Fruit fly (Drosophila melanogaster) whole organism, embryonic: ENCODE data around the gene Qsox2.

Experiments
- ATbp ChIP-seq: fragments of 200-800 bp; sonication (Bioruptor generic); optimal IDR thresholded peaks from 2 replicates; lab custom pipeline; 2017; ENCODE audit warnings: missing biosample characterization, mild to moderate bottlenecking, missing genetic modification characterization, missing genetic modification reagents
- Aef1 ChIP-seq: fragments of 200-800 bp; sonication (Bioruptor generic); IDR thresholded peaks from 3 replicates; pipeline ENCODE4 v1.3.6; 2022; ENCODE audit warnings: missing biosample characterization, missing genetic modification characterization
- Antp ChIP-seq: fragments of 200-800 bp; sonication (Bioruptor generic); optimal IDR thresholded peaks from 3 replicates; lab custom pipeline; 2016; ENCODE audit warnings: missing biosample characterization, missing genetic modification characterization
- Bgb ChIP-seq: fragments of 200-800 bp; sonication (Bioruptor generic); IDR thresholded peaks from 2 replicates; pipeline ENCODE4 v1.3.6; 2022; ENCODE audit warnings: missing biosample characterization, missing genetic modification characterization; ENCODE audit not compliant: partially characterized antibody
- C15 ChIP-seq: fragments of 200-800 bp; sonication (Bioruptor generic); IDR thresholded peaks from 3 replicates; pipeline ENCODE4 v1.3.6; 2022; ENCODE audit warnings: missing biosample characterization, missing genetic modification characterization
- CG10959 ChIP-seq: fragments of 200-800 bp; sonication (Bioruptor generic); IDR thresholded peaks from 2 replicates; pipeline ENCODE4 v1.3.6; 2022; ENCODE audit warnings: missing biosample characterization, missing genetic modification characterization
- CG11247 ChIP-seq: fragments of 200-800 bp; sonication (Bioruptor generic); IDR thresholded peaks from 2 replicates; pipeline ENCODE4 v1.3.6; 2022; ENCODE audit warnings: missing biosample characterization, missing genetic modification characterization
- CG11695 ChIP-seq: fragments of 200-800 bp; sonication (Bioruptor generic); IDR thresholded peaks from 3 replicates; pipeline ENCODE4 v1.3.6; 2022; ENCODE audit warnings: missing biosample characterization, missing genetic modification characterization
- CG15601 ChIP-seq: fragments of 200-800 bp; sonication (Bioruptor generic); optimal IDR thresholded peaks from 3 replicates; lab custom pipeline; 2019; ENCODE audit warnings: missing biosample characterization, mild to moderate bottlenecking, missing genetic modification characterization, moderate library complexity
- CG16779 ChIP-seq: fragments of 200-800 bp; sonication (Bioruptor generic); IDR thresholded peaks from 2 replicates; pipeline ENCODE4 v1.3.6; 2022; ENCODE audit warnings: missing biosample characterization, missing genetic modification characterization
- CG17385 ChIP-seq: fragments of 200-800 bp; sonication (Bioruptor generic); optimal IDR thresholded peaks from 3 replicates; lab custom pipeline; 2018; ENCODE audit warnings: missing biosample characterization, mild to moderate bottlenecking, missing genetic modification characterization
- CG31441 ChIP-seq: fragments of 200-800 bp; sonication (Bioruptor generic); IDR thresholded peaks from 2 replicates; pipeline ENCODE4 v1.3.6; 2022; ENCODE audit warnings: missing biosample characterization, missing genetic modification characterization
- CG3995 ChIP-seq: fragments of 200-800 bp; sonication (Bioruptor generic); optimal IDR thresholded peaks from 3 replicates; lab custom pipeline; 2016; ENCODE audit warnings: missing biosample characterization, missing genetic modification characterization
- CG4404 ChIP-seq: fragments of 200-800 bp; sonication (Bioruptor generic); IDR thresholded peaks from 2 replicates; pipeline ENCODE4 v1.3.6; 2022; ENCODE audit warnings: missing biosample characterization, missing genetic modification characterization
- CG4617 ChIP-seq: fragments of 200-800 bp; sonication (Bioruptor generic); optimal IDR thresholded peaks from 3 replicates; lab custom pipeline; 2016; ENCODE audit warnings: missing biosample characterization, missing genetic modification characterization, borderline replicate concordance
- CG4707 ChIP-seq: fragments of 200-800 bp; sonication (Bioruptor generic); optimal IDR thresholded peaks from 2 replicates; lab custom pipeline; 2018; ENCODE audit warnings: missing biosample characterization, mild to moderate bottlenecking, missing genetic modification characterization, moderate library complexity
- CG4820 ChIP-seq: fragments of 200-800 bp; sonication (Bioruptor generic); optimal IDR thresholded peaks from 3 replicates; lab custom pipeline; 2016; ENCODE audit warnings: missing biosample characterization, missing genetic modification characterization
- CG7271 ChIP-seq: fragments of 200-800 bp; sonication (Bioruptor generic); optimal IDR thresholded peaks from 2 replicates; lab custom pipeline; 2018; ENCODE audit warnings: missing biosample characterization, mild to moderate bottlenecking, missing genetic modification characterization, moderate library complexity
- Doc3 ChIP-seq: fragments of 200-800 bp; sonication (Bioruptor generic); IDR thresholded peaks from 3 replicates; pipeline ENCODE4 v1.3.6; 2022; ENCODE audit warnings: missing biosample characterization, missing genetic modification characterization; ENCODE audit not compliant: partially characterized antibody
- E2f2 ChIP-seq: fragments of 200-800 bp; sonication (Bioruptor generic); IDR thresholded peaks from 2 replicates; pipeline ENCODE4 v1.3.6; 2022; ENCODE audit warnings: missing biosample characterization, missing genetic modification characterization
- Elba2 ChIP-seq: fragments of 200-800 bp; sonication (Bioruptor generic); optimal IDR thresholded peaks from 3 replicates; lab custom pipeline; 2016; ENCODE audit warnings: missing biosample characterization, missing genetic modification characterization
- HmgD ChIP-seq: fragments of 200-800 bp; sonication (Bioruptor generic); optimal IDR thresholded peaks from 3 replicates; lab custom pipeline; 2016; ENCODE audit warnings: missing biosample characterization, missing genetic modification characterization
- HmgZ ChIP-seq: fragments of 200-800 bp; sonication (Bioruptor generic); optimal IDR thresholded peaks from 2 replicates; lab custom pipeline; 2018; ENCODE audit warnings: missing biosample characterization, mild to moderate bottlenecking, missing genetic modification characterization
- Kr ChIP-seq: fragments of 200-800 bp; sonication (Bioruptor generic); optimal IDR thresholded peaks from 2 replicates; lab custom pipeline; 2017; ENCODE audit warnings: missing biosample characterization, mild to moderate bottlenecking, missing genetic modification characterization
- PHDP ChIP-seq: fragments of 200-800 bp; sonication (Bioruptor generic); optimal IDR thresholded peaks from 3 replicates; lab custom pipeline; 2018; ENCODE audit warnings: missing biosample characterization, mild to moderate bottlenecking, missing genetic modification characterization, moderate library complexity
- YL-1 ChIP-seq: fragments of 200-800 bp; sonication (Bioruptor generic); optimal IDR thresholded peaks from 3 replicates; lab custom pipeline; 2017; ENCODE audit warnings: missing biosample characterization, mild to moderate bottlenecking, missing genetic modification characterization
- aop ChIP-seq: fragments of 200-800 bp; sonication (Bioruptor generic); IDR thresholded peaks from 2 replicates; pipeline ENCODE4 v1.3.6; 2022; ENCODE audit warnings: missing biosample characterization, missing genetic modification characterization
- bowl ChIP-seq: fragments of 200-800 bp; sonication (Bioruptor generic); IDR thresholded peaks from 2 replicates; pipeline ENCODE4 v1.3.6; 2022; ENCODE audit warnings: missing biosample characterization, missing genetic modification characterization
- crol ChIP-seq: fragments of 200-800 bp; sonication (Bioruptor generic); IDR thresholded peaks from 2 replicates; pipeline ENCODE4 v1.3.6; 2022; ENCODE audit warnings: missing biosample characterization, missing genetic modification characterization
- dan ChIP-seq: fragments of 200-800 bp; sonication (Bioruptor generic); IDR thresholded peaks from 2 replicates; pipeline ENCODE4 v1.3.6; 2022; ENCODE audit warnings: missing biosample characterization, missing genetic modification characterization
- ems ChIP-seq: fragments of 200-800 bp; sonication (Bioruptor generic); optimal IDR thresholded peaks from 3 replicates; lab custom pipeline; 2016; ENCODE audit warnings: missing biosample characterization, missing genetic modification characterization
- gem ChIP-seq: fragments of 200-800 bp; sonication (Bioruptor generic); optimal IDR thresholded peaks from 2 replicates; lab custom pipeline; 2019; ENCODE audit warnings: missing biosample characterization, mild to moderate bottlenecking, missing genetic modification characterization, moderate library complexity
- ham ChIP-seq: fragments of 200-800 bp; sonication (Bioruptor generic); IDR thresholded peaks from 2 replicates; pipeline ENCODE4 v1.3.6; 2022; ENCODE audit warnings: missing biosample characterization, missing genetic modification characterization
- hb ChIP-seq: fragments of 200-800 bp; sonication (Bioruptor generic); IDR thresholded peaks from 3 replicates; pipeline ENCODE4 v1.3.6; 2022; ENCODE audit warnings: missing biosample characterization, missing genetic modification characterization; ENCODE audit not compliant: partially characterized antibody
- jigr1 ChIP-seq: fragments of 200-800 bp; sonication (Bioruptor generic); IDR thresholded peaks from 3 replicates; pipeline ENCODE4 v1.3.6; 2022; ENCODE audit warnings: missing biosample characterization, missing genetic modification characterization
- jumu ChIP-seq: fragments of 200-800 bp; sonication (Bioruptor generic); optimal IDR thresholded peaks from 3 replicates; lab custom pipeline; 2016; ENCODE audit warnings: missing biosample characterization, missing genetic modification characterization
- kni ChIP-seq: fragments of 200-800 bp; sonication (Bioruptor generic); optimal IDR thresholded peaks from 3 replicates; lab custom pipeline; 2017; ENCODE audit warnings: mild to moderate bottlenecking, missing biosample characterization, missing genetic modification reagents, missing genetic modification characterization
- lab ChIP-seq: fragments of 200-800 bp; sonication (Bioruptor generic); optimal IDR thresholded peaks from 3 replicates; lab custom pipeline; 2017; ENCODE audit warnings: missing biosample characterization, missing genetic modification characterization, mild to moderate bottlenecking, moderate library complexity, missing genetic modification reagents
- mirr ChIP-seq: fragments of 200-800 bp; sonication (Bioruptor generic); optimal IDR thresholded peaks from 3 replicates; lab custom pipeline; 2018; ENCODE audit warnings: missing biosample characterization, mild to moderate bottlenecking, missing genetic modification characterization
- pfk ChIP-seq: fragments of 200-800 bp; sonication (Bioruptor generic); optimal IDR thresholded peaks from 2 replicates; lab custom pipeline; 2018; ENCODE audit warnings: missing biosample characterization, mild to moderate bottlenecking, missing genetic modification characterization, moderate library complexity
- prd ChIP-seq, 3 experiments: fragments of >200 bp in 2 of 3; fragments of 200-800 bp in 1 of 3; sonication (Bioruptor generic) in 1 of 3; optimal IDR thresholded peaks in 2 of 3; IDR thresholded peaks in 1 of 3; 2 replicates in 2 of 3; 3 replicates in 1 of 3; pipeline versions ENCODE4 v1.3.6 to Lab custom; 2017 to 2022; ENCODE audit warnings: missing biosample characterization in 1 of 3, missing genetic modification characterization in 1 of 3
- row ChIP-seq: fragments of 200-800 bp; sonication (Bioruptor generic); IDR thresholded peaks from 3 replicates; pipeline ENCODE4 v1.3.6; 2022; ENCODE audit warnings: missing biosample characterization, missing genetic modification characterization
- schlank ChIP-seq: fragments of 200-800 bp; sonication (Bioruptor generic); optimal IDR thresholded peaks from 2 replicates; lab custom pipeline; 2018; ENCODE audit warnings: missing biosample characterization, mild to moderate bottlenecking, missing genetic modification characterization
- sd ChIP-seq: fragments of 200-800 bp; sonication (Bioruptor generic); optimal IDR thresholded peaks from 3 replicates; lab custom pipeline; 2018; ENCODE audit warnings: missing biosample characterization, mild to moderate bottlenecking, missing genetic modification characterization, moderate library complexity
- sim ChIP-seq: fragments of 200-800 bp; sonication (Bioruptor generic); IDR thresholded peaks from 2 replicates; pipeline ENCODE4 v1.3.6; 2022; ENCODE audit warnings: missing biosample characterization, missing genetic modification characterization
- ssp ChIP-seq: fragments of 200-800 bp; sonication (Bioruptor generic); IDR thresholded peaks from 2 replicates; pipeline ENCODE4 v1.3.6; 2022; ENCODE audit warnings: missing biosample characterization, missing genetic modification characterization
- tgo ChIP-seq: fragments of 200-800 bp; sonication (Bioruptor generic); IDR thresholded peaks from 3 replicates; pipeline ENCODE4 v1.3.6; 2022; ENCODE audit warnings: missing biosample characterization, missing genetic modification characterization
- tll ChIP-seq, 2 experiments: fragments of 200-800 bp in 1 of 2; fragments of >200 bp in 1 of 2; sonication (Bioruptor generic) in 1 of 2; optimal IDR thresholded peaks; 2 replicates each; lab custom pipeline; 2017 to 2019; ENCODE audit warnings: missing biosample characterization in 2 of 2, missing genetic modification characterization in 2 of 2, mild to moderate bottlenecking in 1 of 2, moderate library complexity in 1 of 2
- trem ChIP-seq: fragments of 200-800 bp; optimal IDR thresholded peaks from 3 replicates; lab custom pipeline; 2019; ENCODE audit warnings: missing biosample characterization, mild to moderate bottlenecking, missing genetic modification characterization, moderate library complexity
- wek ChIP-seq: fragments of 200-800 bp; sonication (Bioruptor generic); optimal IDR thresholded peaks from 3 replicates; lab custom pipeline; 2018; ENCODE audit warnings: missing biosample characterization, mild to moderate bottlenecking, missing genetic modification characterization, moderate library complexity
- wor ChIP-seq: fragments of 200-800 bp; sonication (Bioruptor generic); IDR thresholded peaks from 2 replicates; pipeline ENCODE4 v1.3.6; 2022; ENCODE audit warnings: missing biosample characterization, missing genetic modification characterization

Gene Qsox2

DNA sequence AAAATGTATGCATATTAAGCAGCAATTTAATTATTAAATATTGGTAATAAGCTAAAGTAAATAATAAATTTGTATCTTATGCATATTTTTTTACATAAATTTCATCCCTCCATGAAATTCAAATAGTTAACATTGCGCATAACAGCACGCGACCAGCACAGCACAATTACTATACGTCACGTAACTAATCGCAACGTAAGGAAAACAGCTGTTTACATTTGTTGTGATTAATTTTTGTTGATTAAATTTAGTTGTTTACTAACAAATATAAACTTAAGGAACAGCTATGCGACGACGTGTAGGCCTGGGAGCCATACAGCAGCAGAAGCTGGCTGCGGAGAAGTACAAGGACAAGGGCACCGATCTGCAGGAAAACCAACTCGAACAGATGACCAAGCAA lies 48.6 kb upstream of the Qsox2 start, which contains the start of gene lsn (continued):
- no peak for TF ChIP-seq jigr1
- peak; percentile 71 for TF ChIP-seq PHDP (tag; lab: Kevin White, UChicago)
- no peak for TF ChIP-seq prd (optimal IDR thresholded peaks at IDR 0.05; lab: Kevin White, UChicago)
- TF ChIP-seq prd (GFP tag; IDR thresholded peaks at IDR 0.05; lab: Robert Waterston, UW) = no peak
- no peak for TF ChIP-seq ham
- no peak for TF ChIP-seq Bgb (GFP tag; lab: Robert Waterston, UW)
- no peak for TF ChIP-seq ssp
- no peak for TF ChIP-seq CG3995 (GFP tag; lab: Kevin White, UChicago)
- no peak for TF ChIP-seq C15 (GFP tag; lab: Robert Waterston, UW)
- TF ChIP-seq sd = peak; percentile 65
- no peak for TF ChIP-seq dan
- no peak for TF ChIP-seq hb (GFP tag; lab: Robert Waterston, UW)
- TF ChIP-seq YL-1 (GFP tag; lab: Kevin White, UChicago) = peak; percentile 1
- no peak for TF ChIP-seq CG11247 (GFP tag; lab: Robert Waterston, UW)
- TF ChIP-seq CG4617 (GFP tag; lab: Kevin White, UChicago) = peak; percentile 36
- no peak for TF ChIP-seq CG4404 (GFP tag; lab: Robert Waterston, UW)
- TF ChIP-seq tgo (GFP tag; lab: Robert Waterston, UW) = no peak
- peak; percentile 26 for TF ChIP-seq CG4707 (GFP tag; lab: Kevin White, UChicago)
- TF ChIP-seq CG10959 (GFP tag; lab: Robert Waterston, UW) = no peak
- no peak for TF ChIP-seq CG16779 (GFP tag; lab: Robert Waterston, UW)
- TF ChIP-seq gem (tag; lab: Kevin White, UChicago) = peak; percentile 39
- TF ChIP-seq CG17385 (GFP tag; lab: Kevin White, UChicago) = no peak
- TF ChIP-seq sim (GFP tag; lab: Robert Waterston, UW) = no peak
- TF ChIP-seq schlank (tag; lab: Kevin White, UChicago) = no peak
- TF ChIP-seq kni = no peak
- no peak for TF ChIP-seq Antp
- TF ChIP-seq Kr (GFP tag; lab: Kevin White, UChicago) = no peak
- peak; percentile 84 for TF ChIP-seq E2f2 (GFP tag; lab: Robert Waterston, UW)
- no peak for TF ChIP-seq Doc3
- peak; percentile 46 for TF ChIP-seq wek (GFP tag; lab: Kevin White, UChicago)
- TF ChIP-seq HmgZ (tag; lab: Kevin White, UChicago) = peak; percentile 55
- no peak for TF ChIP-seq row (GFP tag; lab: Robert Waterston, UW)
- no peak for TF ChIP-seq trem (tag; lab: Kevin White, UChicago)
- no peak for TF ChIP-seq CG7271 (tag; lab: Kevin White, UChicago)
- TF ChIP-seq crol (GFP tag; lab: Robert Waterston, UW) = no peak
- no peak for TF ChIP-seq CG11695 (GFP tag; lab: Robert Waterston, UW)
- no peak for TF ChIP-seq mirr (GFP tag; lab: Kevin White, UChicago)
- TF ChIP-seq ATbp (GFP tag; lab: Kevin White, UChicago) = peak; percentile 37
- no peak for TF ChIP-seq HmgD (GFP tag; lab: Kevin White, UChicago)
- TF ChIP-seq tll (GFP tag; optimal IDR thresholded peaks at IDR 0.05; lab: Kevin White, UChicago) = no peak
- TF ChIP-seq jumu = no peak
- no peak for TF ChIP-seq wor (GFP tag; lab: Robert Waterston, UW)
- peak; percentile 59 for TF ChIP-seq CG15601 (tag; lab: Kevin White, UChicago)
- peak; percentile 42 for TF ChIP-seq lab
- TF ChIP-seq ems (GFP tag; lab: Kevin White, UChicago) = no peak
- no peak for TF ChIP-seq Aef1 (GFP tag; lab: Robert Waterston, UW)
- TF ChIP-seq aop (GFP tag; lab: Robert Waterston, UW) = no peak
- TF ChIP-seq CG4820 (GFP tag; lab: Kevin White, UChicago) = no peak
- no peak for TF ChIP-seq CG31441 (GFP tag; lab: Robert Waterston, UW)
- no peak for TF ChIP-seq bowl (GFP tag; lab: Robert Waterston, UW)
- TF ChIP-seq pfk (GFP tag; lab: Kevin White, UChicago) = no peak
- no peak for TF ChIP-seq Elba2
